Fruit fly (Drosophila melanogaster): ENCODE data around the gene JhI-21.

- no peak for TF ChIP-seq CG11762 (GFP tag; optimal IDR thresholded peaks at IDR 0.05; ENCODE audit: insufficient read depth)
- TF ChIP-seq CG8319 (GFP tag; optimal IDR thresholded peaks at IDR 0.05): no peak
- TF ChIP-seq achi (GFP tag; optimal IDR thresholded peaks at IDR 0.05): no peak
- no peak for TF ChIP-seq CG16779 (tag; optimal IDR thresholded peaks at IDR 0.05)
- TF ChIP-seq lz (GFP tag; optimal IDR thresholded peaks at IDR 0.05): no peak
- TF ChIP-seq net (GFP tag; optimal IDR thresholded peaks at IDR 0.05): no peak
- no peak for TF ChIP-seq Lpt (GFP tag; optimal IDR thresholded peaks at IDR 0.05)
- TF ChIP-seq Blimp-1 (GFP tag; optimal IDR thresholded peaks at IDR 0.05): no peak
Measured at dm6 chr2L:12040510-12040909, 15.3 kb downstream of the JhI-21 start, which contains the start of gene CG6766.
